Worm (Caenorhabditis elegans) whole organism, early embryonic: ENCODE data around the gene F22B3.5.

Experiments
- B0310.2 ChIP-seq: sonication (generic microtip); optimal IDR thresholded peaks from 2 replicates; lab custom pipeline; 2016; ENCODE audit warnings: mild to moderate bottlenecking, missing genetic modification characterization, missing compliant biosample characterization
- F13C5.2 ChIP-seq: sonication (generic microtip); optimal IDR thresholded peaks from 2 replicates; lab custom pipeline; 2017; ENCODE audit warnings: mild to moderate bottlenecking, missing genetic modification characterization, inconsistent platforms, missing compliant biosample characterization
- aly-1 ChIP-seq: sonication (generic microtip); optimal IDR thresholded peaks from 2 replicates; lab custom pipeline; 2016; ENCODE audit warnings: missing genetic modification characterization, missing compliant biosample characterization
- ama-1 ChIP-seq: fragments of 150-350 bp; optimal IDR thresholded peaks from 2 replicates; lab custom pipeline; 2014
- ceh-13 ChIP-seq: fragments of 200-800 bp; sonication (Bioruptor generic); optimal IDR thresholded peaks from 2 replicates; lab custom pipeline; 2018; ENCODE audit warnings: mild to moderate bottlenecking, missing genetic modification characterization, missing compliant biosample characterization
- ceh-36 ChIP-seq: sonication (generic microtip); optimal IDR thresholded peaks from 2 replicates; lab custom pipeline; 2016; ENCODE audit warnings: missing genetic modification characterization, inconsistent platforms, missing compliant biosample characterization
- ets-7 ChIP-seq: sonication (generic microtip); optimal IDR thresholded peaks from 2 replicates; lab custom pipeline; 2016; ENCODE audit warnings: missing genotype, missing genetic modification characterization, missing compliant biosample characterization
- flt-1 ChIP-seq: fragments of 200-800 bp; sonication (Bioruptor generic); IDR thresholded peaks from 2 replicates; pipeline ENCODE4 v1.3.6; 2022; ENCODE audit warnings: missing genetic modification characterization, missing compliant biosample characterization
- hmbx-1 ChIP-seq: sonication (generic microtip); optimal IDR thresholded peaks from 2 replicates; lab custom pipeline; 2016; ENCODE audit warnings: mild to moderate bottlenecking, missing genetic modification characterization, missing compliant biosample characterization
- hmg-4 ChIP-seq: fragments of 200-800 bp; sonication (Bioruptor generic); optimal IDR thresholded peaks from 2 replicates; lab custom pipeline; 2018; ENCODE audit warnings: mild to moderate bottlenecking, missing genetic modification characterization, missing compliant biosample characterization
- hnd-1 ChIP-seq: sonication (generic microtip); optimal IDR thresholded peaks from 2 replicates; lab custom pipeline; 2016; ENCODE audit warnings: missing genetic modification characterization, missing compliant biosample characterization
- pes-1 ChIP-seq: fragments of 200-800 bp; sonication (Bioruptor generic); IDR thresholded peaks from 2 replicates; pipeline ENCODE4 v1.3.6; 2022; ENCODE audit warnings: missing genetic modification reagents, missing genetic modification characterization, missing compliant biosample characterization
- scrt-1 ChIP-seq: fragments of 200-800 bp; sonication (Bioruptor generic); IDR thresholded peaks from 2 replicates; pipeline ENCODE4 v1.3.6; 2022; ENCODE audit warnings: missing genetic modification characterization, missing compliant biosample characterization
- sea-1 ChIP-seq: fragments of 200-800 bp; sonication (Bioruptor generic); conservative IDR thresholded peaks from 2 replicates; pipeline ENCODE4 v1.3.6; 2022; ENCODE audit warnings: missing genetic modification characterization, missing compliant biosample characterization
- tbx-11 ChIP-seq: fragments of 200-800 bp; sonication (Bioruptor generic); IDR thresholded peaks from 2 replicates; pipeline ENCODE4 v1.3.6; 2022; ENCODE audit warnings: missing genetic modification characterization, missing compliant biosample characterization
- tbx-37 ChIP-seq: fragments of 200-800 bp; sonication (Bioruptor generic); conservative IDR thresholded peaks from 2 replicates; pipeline ENCODE4 v1.3.6; 2022; ENCODE audit warnings: missing genetic modification reagents, missing genetic modification characterization, missing compliant biosample characterization
- tra-4 ChIP-seq: sonication (generic microtip); optimal IDR thresholded peaks from 2 replicates; lab custom pipeline; 2017; ENCODE audit warnings: missing genetic modification characterization, missing compliant biosample characterization

The F22B3.5 gene

DNA sequence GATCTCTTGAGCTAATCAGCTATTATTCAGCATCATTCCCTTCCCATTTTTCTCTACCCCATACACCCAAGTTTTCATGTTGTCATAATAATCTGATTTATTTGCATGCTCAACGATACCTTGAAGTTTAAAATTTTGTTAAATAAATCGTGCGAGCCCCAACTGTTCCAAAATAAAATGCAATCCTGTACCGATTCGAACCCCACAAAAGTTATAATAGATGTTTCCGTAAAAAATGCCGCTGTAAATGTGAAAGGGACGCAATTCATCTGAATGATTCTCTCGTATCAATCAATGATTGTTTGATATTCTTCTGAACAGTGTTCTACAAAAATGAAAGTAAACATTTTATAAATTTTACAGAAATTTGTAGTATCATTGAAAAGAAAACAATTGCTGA, 39.2 kb downstream of the F22B3.5 start:
- TF ChIP-seq flt-1 (GFP tag; lab: Robert Waterston, UW) (no peak), ets-7 (tag; lab: Kevin White, UChicago) (no peak), tbx-11 (GFP tag; lab: Robert Waterston, UW) (no peak), F13C5.2 (tag; lab: Kevin White, UChicago) (no peak)

ce11 chrIV:11375713-11376112, 40.9 kb downstream of the F22B3.5 start:
- no peak for TF ChIP-seq ets-7 (tag; lab: Kevin White, UChicago)
- no peak for TF ChIP-seq hmg-4 (GFP tag; lab: Kevin White, UChicago)
- no peak for TF ChIP-seq tbx-11 (GFP tag; lab: Robert Waterston, UW)
- no peak for TF ChIP-seq flt-1 (GFP tag; lab: Robert Waterston, UW)
- TF ChIP-seq hnd-1, result no peak
- TF ChIP-seq tbx-37 (GFP tag; lab: Robert Waterston, UW), result no peak
- TF ChIP-seq ceh-36 (tag; lab: Kevin White, UChicago), result no peak
- TF ChIP-seq ama-1 (lab: Kevin White, UChicago), result no peak

DNA sequence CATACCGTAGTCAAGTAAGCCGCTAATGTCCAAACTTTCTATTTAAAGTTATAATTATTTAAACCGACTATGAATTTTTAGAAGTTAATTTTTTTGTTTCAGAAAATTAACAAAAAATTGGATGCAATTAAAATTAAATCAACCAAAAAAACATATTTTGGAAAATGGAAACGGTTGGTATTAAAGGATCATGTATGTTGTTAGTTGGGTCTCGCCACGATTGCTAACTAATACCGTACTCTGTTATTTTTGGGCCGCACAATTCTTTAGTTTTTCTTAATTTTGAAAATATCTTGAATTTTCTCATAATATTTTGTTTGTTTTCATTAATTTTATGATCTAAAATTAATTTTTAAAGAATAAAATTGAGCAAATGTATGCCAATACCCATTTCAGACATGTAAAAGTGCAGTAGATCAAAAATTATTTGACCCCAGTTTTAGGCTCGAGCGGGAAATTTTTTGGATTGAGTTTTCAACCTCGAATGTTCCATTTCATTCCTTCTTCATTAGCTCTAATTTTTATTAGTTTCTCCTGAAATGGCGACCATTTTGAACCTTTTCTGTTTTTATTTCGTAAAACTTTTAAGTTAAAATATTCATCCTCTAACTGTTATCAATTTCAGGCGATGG, 44.1 kb downstream of the F22B3.5 start, which contains the start of gene cbd-1:
Gene cbd-1, plus strand, starts transcription at position 626 of the 632 bp plus-strand sequence.
- TF ChIP-seq tra-4 (no peak), F13C5.2 (tag; lab: Kevin White, UChicago) (no peak), hmg-4 (GFP tag; lab: Kevin White, UChicago) (no peak), aly-1 (tag; lab: Kevin White, UChicago) (no peak), ceh-36 (tag; lab: Kevin White, UChicago) (no peak), hmbx-1 (tag; lab: Kevin White, UChicago) (no peak), flt-1 (GFP tag; lab: Robert Waterston, UW) (no peak), tbx-37 (GFP tag; lab: Robert Waterston, UW) (no peak), ceh-13 (no peak), ets-7 (tag; lab: Kevin White, UChicago) (no peak), tbx-11 (GFP tag; lab: Robert Waterston, UW) (no peak), scrt-1 (GFP tag; lab: Robert Waterston, UW) (no peak), hnd-1 (no peak), pes-1 (GFP tag; lab: Robert Waterston, UW) (no peak), ama-1 (lab: Kevin White, UChicago) (no peak), B0310.2 (no peak), sea-1 (GFP tag; lab: Robert Waterston, UW) (no peak)

DNA sequence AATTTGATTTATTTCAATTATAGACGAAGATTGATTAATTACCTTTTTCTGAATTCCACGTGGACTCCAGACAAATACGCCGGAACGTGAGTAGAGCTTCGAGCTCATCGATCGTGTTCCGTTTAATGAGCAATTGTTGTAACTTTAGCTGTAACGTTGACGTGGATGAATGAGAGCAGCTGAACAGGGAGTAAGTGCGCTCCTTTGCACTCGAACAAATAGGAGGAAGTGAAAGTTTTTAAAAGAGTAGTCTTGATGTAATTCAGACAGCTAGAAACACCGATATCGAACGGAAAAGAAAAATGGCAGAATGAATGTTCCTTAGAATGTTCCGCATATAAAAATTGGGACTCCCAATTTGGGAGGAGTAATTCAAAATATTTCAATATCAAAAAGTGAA, 45.0 kb downstream of the F22B3.5 start, which contains the start of gene sec-31:
Gene sec-31, minus strand, starts transcription at position 148 of the 400 bp plus-strand sequence.
- TF ChIP-seq aly-1 (tag; lab: Kevin White, UChicago) (no peak), ceh-13 (no peak), tbx-11 (GFP tag; lab: Robert Waterston, UW) (no peak), hnd-1 (no peak), ama-1 (lab: Kevin White, UChicago) (no peak), hmg-4 (GFP tag; lab: Kevin White, UChicago) (no peak), tra-4 (no peak), ceh-36 (tag; lab: Kevin White, UChicago) (no peak), F13C5.2 (tag; lab: Kevin White, UChicago) (no peak), ets-7 (tag; lab: Kevin White, UChicago) (no peak)
